Fruit fly (Drosophila melanogaster) whole organism, embryonic: ENCODE data around the gene Faa.

Source experiments
- B-H2 ChIP-seq: fragments of 200-800 bp; sonication (Bioruptor generic); optimal IDR thresholded peaks from 2 replicates; lab custom pipeline; 2018; ENCODE audit warnings: missing biosample characterization, mild to moderate bottlenecking, missing genetic modification characterization
- Bdp1 ChIP-seq: fragments of 200-800 bp; sonication (Bioruptor generic); optimal IDR thresholded peaks from 3 replicates; lab custom pipeline; 2016; ENCODE audit warnings: missing biosample characterization, missing genetic modification characterization
- CG1024 ChIP-seq: fragments of 200-800 bp; sonication (Bioruptor generic); IDR thresholded peaks from 2 replicates; pipeline ENCODE4 v1.3.6; 2022; ENCODE audit warnings: missing biosample characterization, missing genetic modification characterization
- CG10274 ChIP-seq: fragments of 200-800 bp; sonication (Bioruptor generic); optimal IDR thresholded peaks from 3 replicates; lab custom pipeline; 2017; ENCODE audit warnings: missing biosample characterization, mild to moderate bottlenecking, missing genetic modification characterization
- CG11247 ChIP-seq: fragments of 200-800 bp; sonication (Bioruptor generic); IDR thresholded peaks from 2 replicates; pipeline ENCODE4 v1.3.6; 2022; ENCODE audit warnings: missing biosample characterization, missing genetic modification characterization
- CG12071 ChIP-seq: fragments of 200-800 bp; sonication (Bioruptor generic); optimal IDR thresholded peaks from 3 replicates; lab custom pipeline; 2018; ENCODE audit warnings: missing biosample characterization, mild to moderate bottlenecking, missing genetic modification characterization
- CG12236 ChIP-seq: fragments of 200-800 bp; sonication (Bioruptor generic); optimal IDR thresholded peaks from 2 replicates; lab custom pipeline; 2016; ENCODE audit warnings: missing biosample characterization, missing genetic modification characterization
- CG12391 ChIP-seq: fragments of 200-800 bp; sonication (Bioruptor generic); optimal IDR thresholded peaks from 3 replicates; lab custom pipeline; 2018; ENCODE audit warnings: missing biosample characterization, mild to moderate bottlenecking, missing genetic modification characterization, moderate library complexity
- CG12659 ChIP-seq: fragments of 200-800 bp; sonication (Bioruptor generic); optimal IDR thresholded peaks from 3 replicates; lab custom pipeline; 2017; ENCODE audit warnings: mild to moderate bottlenecking, missing biosample characterization, missing genetic modification reagents, missing genetic modification characterization
- CG15696 ChIP-seq: fragments of 200-800 bp; sonication (Bioruptor generic); optimal IDR thresholded peaks from 2 replicates; lab custom pipeline; 2019; ENCODE audit warnings: missing biosample characterization, mild to moderate bottlenecking, missing genetic modification characterization, moderate library complexity
- CG17912 ChIP-seq: fragments of 200-800 bp; sonication (Bioruptor generic); optimal IDR thresholded peaks from 2 replicates; lab custom pipeline; 2018; ENCODE audit warnings: missing biosample characterization, mild to moderate bottlenecking, missing genetic modification characterization
- CG1832 ChIP-seq: fragments of 200-800 bp; sonication (Bioruptor generic); optimal IDR thresholded peaks from 2 replicates; lab custom pipeline; 2017; ENCODE audit warnings: missing biosample characterization, mild to moderate bottlenecking, missing genetic modification characterization, inconsistent platforms
- CG2202 ChIP-seq: fragments of 200-800 bp; sonication (Bioruptor generic); optimal IDR thresholded peaks from 2 replicates; lab custom pipeline; 2018; ENCODE audit warnings: missing biosample characterization, mild to moderate bottlenecking, missing genetic modification characterization
- CG3065 ChIP-seq: fragments of 200-800 bp; sonication (Bioruptor generic); optimal IDR thresholded peaks from 2 replicates; lab custom pipeline; 2016; ENCODE audit warnings: missing biosample characterization, missing genetic modification characterization
- CG32767 ChIP-seq: fragments of 200-800 bp; sonication (Bioruptor generic); IDR thresholded peaks from 2 replicates; pipeline ENCODE4 v1.3.6; 2022; ENCODE audit warnings: missing biosample characterization, missing genetic modification characterization
- CG33213 ChIP-seq: fragments of 200-800 bp; sonication (Bioruptor generic); optimal IDR thresholded peaks from 3 replicates; lab custom pipeline; 2016; ENCODE audit warnings: missing biosample characterization, missing genetic modification characterization
- CG3838 ChIP-seq: fragments of 200-800 bp; sonication (Bioruptor generic); optimal IDR thresholded peaks from 3 replicates; lab custom pipeline; 2016; ENCODE audit warnings: missing biosample characterization, missing genetic modification characterization
- CG7987 ChIP-seq: fragments of 200-800 bp; sonication (Bioruptor generic); optimal IDR thresholded peaks from 2 replicates; lab custom pipeline; 2018; ENCODE audit warnings: missing biosample characterization, mild to moderate bottlenecking, missing genetic modification characterization, moderate library complexity
- CG8924 ChIP-seq: fragments of 200-800 bp; optimal IDR thresholded peaks from 3 replicates; lab custom pipeline; 2019; ENCODE audit warnings: missing biosample characterization, mild to moderate bottlenecking, missing genetic modification characterization, moderate library complexity
- CG9727 ChIP-seq: fragments of 200-800 bp; sonication (Bioruptor generic); optimal IDR thresholded peaks from 3 replicates; lab custom pipeline; 2017; ENCODE audit warnings: missing biosample characterization, mild to moderate bottlenecking, missing genetic modification characterization
- CG9876 ChIP-seq: fragments of 200-800 bp; sonication (Bioruptor generic); optimal IDR thresholded peaks from 2 replicates; lab custom pipeline; 2016; ENCODE audit warnings: missing biosample characterization, missing genetic modification characterization
- D19A ChIP-seq: fragments of 200-800 bp; optimal IDR thresholded peaks from 3 replicates; lab custom pipeline; 2019; ENCODE audit warnings: missing biosample characterization, mild to moderate bottlenecking, missing genetic modification characterization, moderate library complexity
- Dbx ChIP-seq: fragments of 200-800 bp; sonication (Bioruptor generic); IDR thresholded peaks from 3 replicates; pipeline ENCODE4 v1.3.6; 2022; ENCODE audit warnings: missing biosample characterization, missing genetic modification characterization
- Drgx ChIP-seq: fragments of 200-800 bp; sonication (Bioruptor generic); IDR thresholded peaks from 2 replicates; pipeline ENCODE4 v1.3.6; 2022; ENCODE audit warnings: missing biosample characterization, missing genetic modification characterization
- GATAe ChIP-seq: fragments of 200-800 bp; sonication (Bioruptor generic); conservative IDR thresholded peaks from 2 replicates; pipeline ENCODE4 v1.3.6; 2022; ENCODE audit warnings: missing biosample characterization, missing genetic modification characterization
- Hmr ChIP-seq: fragments of 200-800 bp; sonication (Bioruptor generic); optimal IDR thresholded peaks from 3 replicates; lab custom pipeline; 2017; ENCODE audit warnings: mild to moderate bottlenecking, missing biosample characterization, missing genetic modification reagents, missing genetic modification characterization
- Hr51 ChIP-seq, 2 experiments: fragments of 200-800 bp; sonication (Bioruptor generic); optimal IDR thresholded peaks; 2 replicates in 1 of 2; 3 replicates in 1 of 2; lab custom pipeline; 2016 to 2018; ENCODE audit warnings: missing biosample characterization in 2 of 2, missing genetic modification characterization in 2 of 2, mild to moderate bottlenecking in 1 of 2, moderate library complexity in 1 of 2
- Nf-YB ChIP-seq: fragments of 200-800 bp; sonication (Bioruptor generic); optimal IDR thresholded peaks from 3 replicates; lab custom pipeline; 2019; ENCODE audit warnings: missing biosample characterization, mild to moderate bottlenecking, missing genetic modification characterization, moderate library complexity
- Opbp ChIP-seq: fragments of 200-800 bp; sonication (Bioruptor generic); IDR thresholded peaks from 3 replicates; pipeline ENCODE4 v1.3.6; 2022; ENCODE audit warnings: missing biosample characterization, missing genetic modification characterization; ENCODE audit not compliant: partially characterized antibody
- Rfx ChIP-seq: fragments of 200-800 bp; sonication (Bioruptor generic); IDR thresholded peaks from 2 replicates; pipeline ENCODE4 v1.3.6; 2022; ENCODE audit warnings: missing biosample characterization, missing genetic modification characterization
- Sin3A ChIP-seq: fragments of >200 bp; optimal IDR thresholded peaks from 2 replicates; lab custom pipeline; 2018
- Taf1 ChIP-seq: fragments of 200-800 bp; sonication (Bioruptor generic); IDR thresholded peaks from 2 replicates; pipeline ENCODE4 v1.3.6; 2022; ENCODE audit warnings: missing biosample characterization, missing genetic modification characterization
- Vsx1 ChIP-seq: fragments of 200-800 bp; sonication (Bioruptor generic); optimal IDR thresholded peaks from 2 replicates; lab custom pipeline; 2017; ENCODE audit warnings: missing biosample characterization, mild to moderate bottlenecking, missing genetic modification characterization, missing genetic modification reagents
- ci ChIP-seq: fragments of 200-800 bp; sonication (Bioruptor generic); IDR thresholded peaks from 3 replicates; pipeline ENCODE4 v1.3.6; 2022; ENCODE audit warnings: missing biosample characterization, missing genetic modification characterization
- ewg ChIP-seq: fragments of 200-800 bp; sonication (Bioruptor generic); optimal IDR thresholded peaks from 3 replicates; lab custom pipeline; 2017; ENCODE audit warnings: mild to moderate bottlenecking, missing biosample characterization, missing genetic modification reagents, missing genetic modification characterization
- grau ChIP-seq: fragments of 200-800 bp; optimal IDR thresholded peaks from 3 replicates; lab custom pipeline; 2019; ENCODE audit warnings: missing biosample characterization, mild to moderate bottlenecking, missing genetic modification characterization, moderate library complexity
- grn ChIP-seq: fragments of 200-800 bp; sonication (Bioruptor generic); optimal IDR thresholded peaks from 3 replicates; lab custom pipeline; 2017; ENCODE audit warnings: missing biosample characterization, missing genetic modification characterization
- gsb-n ChIP-seq: fragments of 200-800 bp; sonication (Bioruptor generic); optimal IDR thresholded peaks from 3 replicates; lab custom pipeline; 2018; ENCODE audit warnings: missing biosample characterization, mild to moderate bottlenecking, missing genetic modification characterization
- gt ChIP-seq: fragments of 200-800 bp; sonication (Bioruptor generic); IDR thresholded peaks from 2 replicates; pipeline ENCODE4 v1.3.6; 2022; ENCODE audit warnings: missing biosample characterization, missing genetic modification characterization
- inv ChIP-seq: fragments of 200-800 bp; sonication (Bioruptor generic); IDR thresholded peaks from 2 replicates; pipeline ENCODE4 v1.3.6; 2022; ENCODE audit warnings: missing biosample characterization, missing genetic modification characterization; ENCODE audit not compliant: partially characterized antibody
- ken ChIP-seq: fragments of 200-800 bp; sonication (Bioruptor generic); IDR thresholded peaks from 3 replicates; pipeline ENCODE4 v1.3.6; 2022; ENCODE audit warnings: missing biosample characterization, missing genetic modification characterization
- lmd ChIP-seq: fragments of 200-800 bp; sonication (Bioruptor generic); IDR thresholded peaks from 2 replicates; pipeline ENCODE4 v1.3.6; 2022; ENCODE audit warnings: missing biosample characterization, missing genetic modification characterization
- oc ChIP-seq: fragments of 200-800 bp; sonication (Bioruptor generic); optimal IDR thresholded peaks from 2 replicates; lab custom pipeline; 2018; ENCODE audit warnings: missing biosample characterization, mild to moderate bottlenecking, missing genetic modification characterization, moderate library complexity
- p53 ChIP-seq: fragments of 200-800 bp; sonication (Bioruptor generic); optimal IDR thresholded peaks from 2 replicates; lab custom pipeline; 2016; ENCODE audit warnings: missing biosample characterization, missing genetic modification characterization
- salm ChIP-seq: fragments of 200-800 bp; sonication (Bioruptor generic); optimal IDR thresholded peaks from 2 replicates; lab custom pipeline; 2018; ENCODE audit warnings: missing biosample characterization, mild to moderate bottlenecking, missing genetic modification characterization
- seq ChIP-seq: fragments of 200-800 bp; sonication (Bioruptor generic); IDR thresholded peaks from 2 replicates; pipeline ENCODE4 v1.3.6; 2022; ENCODE audit warnings: missing biosample characterization, missing genetic modification characterization
- slou ChIP-seq: fragments of 200-800 bp; sonication (Bioruptor generic); optimal IDR thresholded peaks from 3 replicates; lab custom pipeline; 2016; ENCODE audit warnings: missing biosample characterization, missing genetic modification characterization
- sob ChIP-seq: fragments of 200-800 bp; sonication (Bioruptor generic); IDR thresholded peaks from 2 replicates; pipeline ENCODE4 v1.3.6; 2022; ENCODE audit warnings: missing biosample characterization, missing genetic modification characterization
- unc-4 ChIP-seq: fragments of 200-800 bp; sonication (Bioruptor generic); IDR thresholded peaks from 2 replicates; pipeline ENCODE4 v1.3.6; 2022; ENCODE audit warnings: missing biosample characterization, missing genetic modification characterization; ENCODE audit not compliant: partially characterized antibody
- zen ChIP-seq: fragments of 200-800 bp; sonication (Bioruptor generic); optimal IDR thresholded peaks from 3 replicates; lab custom pipeline; 2018; ENCODE audit warnings: missing biosample characterization, mild to moderate bottlenecking, missing genetic modification characterization, moderate library complexity

Faa gene

dm6 chr3L:4092705-4093257 is 19.0 kb upstream of the Faa start, which contains the start of gene CG14990 (continued):
- no peak for TF ChIP-seq seq (GFP tag; lab: Robert Waterston, UW)
- no peak for TF ChIP-seq Hmr (GFP tag; lab: Kevin White, UChicago)
- no peak for TF ChIP-seq CG3838 (GFP tag; lab: Kevin White, UChicago)
- TF ChIP-seq Dbx: 0 out of 3 replicates have a peak, but pooled peaks have one; percentile 38
- TF ChIP-seq CG10274: no peak
- no peak for TF ChIP-seq ken (GFP tag; lab: Robert Waterston, UW)
- TF ChIP-seq inv (GFP tag; lab: Robert Waterston, UW): no peak; the same call in 1 of the 2 replicates
- no peak for TF ChIP-seq slou (GFP tag; lab: Kevin White, UChicago)
- no peak for TF ChIP-seq CG1832 (GFP tag; lab: Kevin White, UChicago)
- TF ChIP-seq CG3065 (GFP tag; lab: Kevin White, UChicago): no peak
- TF ChIP-seq CG9876 (GFP tag; lab: Kevin White, UChicago): no peak
- TF ChIP-seq CG32767 (GFP tag; lab: Robert Waterston, UW): no peak
- peak; percentile 66; the same call in 1 of the 2 replicates for TF ChIP-seq sob (GFP tag; lab: Robert Waterston, UW)
- TF ChIP-seq D19A (tag; lab: Kevin White, UChicago): no peak
- TF ChIP-seq ci (GFP tag; lab: Robert Waterston, UW): no peak
- TF ChIP-seq gsb-n (tag; lab: Kevin White, UChicago): no peak
- TF ChIP-seq gt (GFP tag; lab: Robert Waterston, UW): no peak
- TF ChIP-seq CG12659 (GFP tag; lab: Kevin White, UChicago): peak; percentile 25
- TF ChIP-seq Rfx (GFP tag; lab: Robert Waterston, UW): 0 out of 2 replicates have a peak, but pooled peaks have one; percentile 50
- TF ChIP-seq CG2202 (tag; lab: Kevin White, UChicago): no peak
- TF ChIP-seq Opbp (GFP tag; lab: Robert Waterston, UW): peak; percentile 56; the same call in 2 of the 3 replicates
- no peak for TF ChIP-seq B-H2 (GFP tag; lab: Kevin White, UChicago)
- no peak for TF ChIP-seq zen (tag; lab: Kevin White, UChicago)
- peak; percentile 11 for TF ChIP-seq grau (tag; lab: Kevin White, UChicago)

DNA sequence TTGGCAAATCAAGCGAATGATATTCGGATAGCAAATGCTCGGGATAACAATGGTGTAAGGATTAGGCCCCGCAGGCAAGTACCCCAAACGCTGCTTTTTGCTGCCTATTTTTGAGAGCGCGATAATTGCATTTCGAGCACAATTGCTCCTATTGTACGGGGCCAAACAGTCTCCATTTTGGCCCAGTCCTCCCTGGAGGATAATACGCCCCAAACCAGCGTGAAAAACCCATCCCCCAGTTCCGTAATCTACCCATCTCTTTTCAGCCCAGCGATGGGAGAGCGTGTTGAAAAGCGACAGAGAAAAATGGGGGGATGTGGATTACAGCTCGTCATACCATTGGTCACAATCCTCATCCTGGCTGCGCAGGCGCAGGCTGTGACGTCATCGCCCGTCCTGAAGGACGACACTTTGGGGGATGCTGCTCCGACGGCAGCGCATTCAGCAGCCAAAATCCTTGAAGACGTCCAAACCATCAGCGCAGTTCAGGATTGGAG is 15.0 kb upstream of the Faa start, which contains the start of gene Gad1:
TSS of gene Gad1 (minus strand) at position 51 of the 497 bp plus-strand sequence.
- TF ChIP-seq CG1024 (no peak), lmd (GFP tag; lab: Robert Waterston, UW) (no peak), CG8924 (tag; lab: Kevin White, UChicago) (no peak), grn (GFP tag; lab: Kevin White, UChicago) (no peak), Hr51 (GFP tag; optimal IDR thresholded peaks at IDR 0.05; lab: Kevin White, UChicago) (no peak), GATAe (GFP tag; lab: Robert Waterston, UW) (no peak), Drgx (GFP tag; lab: Robert Waterston, UW) (no peak), Taf1 (GFP tag; lab: Robert Waterston, UW) (no peak), Vsx1 (no peak), unc-4 (GFP tag; lab: Robert Waterston, UW) (no peak), CG12391 (tag; lab: Kevin White, UChicago) (no peak), CG12071 (GFP tag; lab: Kevin White, UChicago) (peak; percentile 61), ewg (peak; percentile 93), CG33213 (no peak), CG11247 (GFP tag; lab: Robert Waterston, UW) (no peak), Bdp1 (no peak), CG12236 (no peak), oc (no peak), CG15696 (tag; lab: Kevin White, UChicago) (no peak), CG7987 (no peak), p53 (no peak), Sin3A (lab: Kevin White, UChicago) (no peak), salm (tag; lab: Kevin White, UChicago) (no peak), Nf-YB (GFP tag; lab: Kevin White, UChicago) (peak; percentile 94), CG9727 (no peak), CG17912 (no peak)
